Fruit fly (Drosophila melanogaster) whole organism, embryonic: ENCODE results near the gene CG17202.

Experiments
- Antp ChIP-seq: fragments of 200-800 bp; sonication (Bioruptor generic); optimal IDR thresholded peaks from 3 replicates; lab custom pipeline; 2016; ENCODE audit warnings: missing biosample characterization, missing genetic modification characterization
- Atf3 ChIP-seq: fragments of 200-800 bp; sonication (Bioruptor generic); optimal IDR thresholded peaks from 3 replicates; lab custom pipeline; 2016; ENCODE audit warnings: missing biosample characterization, missing genetic modification characterization
- CG10366 ChIP-seq: fragments of 200-800 bp; sonication (Bioruptor generic); IDR thresholded peaks from 2 replicates; pipeline ENCODE4 v1.3.6; 2022; ENCODE audit warnings: missing biosample characterization, missing genetic modification characterization
- CG10543 ChIP-seq: fragments of 200-800 bp; sonication (Bioruptor generic); optimal IDR thresholded peaks from 3 replicates; lab custom pipeline; 2017; ENCODE audit warnings: missing biosample characterization, mild to moderate bottlenecking, missing genetic modification characterization, moderate library complexity
- CG11247 ChIP-seq: fragments of 200-800 bp; sonication (Bioruptor generic); IDR thresholded peaks from 2 replicates; pipeline ENCODE4 v1.3.6; 2022; ENCODE audit warnings: missing biosample characterization, missing genetic modification characterization
- CG11398 ChIP-seq: fragments of 200-800 bp; sonication (Bioruptor generic); optimal IDR thresholded peaks from 2 replicates; lab custom pipeline; 2016; ENCODE audit warnings: missing biosample characterization, missing genetic modification characterization
- CG13287 ChIP-seq: fragments of 200-800 bp; sonication (Bioruptor generic); IDR thresholded peaks from 2 replicates; pipeline ENCODE4 v1.3.6; 2022; ENCODE audit warnings: missing biosample characterization, missing genetic modification characterization; ENCODE audit not compliant: partially characterized antibody
- CG13775 ChIP-seq: fragments of 200-800 bp; sonication (Bioruptor generic); optimal IDR thresholded peaks from 3 replicates; lab custom pipeline; 2017; ENCODE audit warnings: missing biosample characterization, mild to moderate bottlenecking, missing genetic modification characterization
- CG17912 ChIP-seq: fragments of 200-800 bp; sonication (Bioruptor generic); optimal IDR thresholded peaks from 2 replicates; lab custom pipeline; 2018; ENCODE audit warnings: missing biosample characterization, mild to moderate bottlenecking, missing genetic modification characterization
- CG18262 ChIP-seq: fragments of 200-800 bp; optimal IDR thresholded peaks from 3 replicates; lab custom pipeline; 2019; ENCODE audit warnings: missing biosample characterization, mild to moderate bottlenecking, missing genetic modification characterization, moderate library complexity
- CG30020 ChIP-seq: fragments of 200-800 bp; optimal IDR thresholded peaks from 2 replicates; lab custom pipeline; 2019; ENCODE audit warnings: missing biosample characterization, mild to moderate bottlenecking, missing genetic modification characterization, moderate library complexity
- CG32767 ChIP-seq: fragments of 200-800 bp; sonication (Bioruptor generic); IDR thresholded peaks from 2 replicates; pipeline ENCODE4 v1.3.6; 2022; ENCODE audit warnings: missing biosample characterization, missing genetic modification characterization
- CG4820 ChIP-seq: fragments of 200-800 bp; sonication (Bioruptor generic); optimal IDR thresholded peaks from 3 replicates; lab custom pipeline; 2016; ENCODE audit warnings: missing biosample characterization, missing genetic modification characterization
- CG6654 ChIP-seq: fragments of 200-800 bp; sonication (Bioruptor generic); optimal IDR thresholded peaks from 2 replicates; lab custom pipeline; 2017; ENCODE audit warnings: missing biosample characterization, mild to moderate bottlenecking, missing genetic modification characterization
- CG7928 ChIP-seq: fragments of 200-800 bp; sonication (Bioruptor generic); optimal IDR thresholded peaks from 2 replicates; lab custom pipeline; 2017; ENCODE audit warnings: missing biosample characterization, mild to moderate bottlenecking, missing genetic modification characterization
- CG8478 ChIP-seq: fragments of >200 bp; optimal IDR thresholded peaks from 2 replicates; lab custom pipeline; 2018
- CG9609 ChIP-seq: fragments of 200-800 bp; sonication (Bioruptor generic); optimal IDR thresholded peaks from 3 replicates; lab custom pipeline; 2016; ENCODE audit warnings: missing biosample characterization, missing genetic modification characterization
- CG9727 ChIP-seq: fragments of 200-800 bp; sonication (Bioruptor generic); optimal IDR thresholded peaks from 3 replicates; lab custom pipeline; 2017; ENCODE audit warnings: missing biosample characterization, mild to moderate bottlenecking, missing genetic modification characterization
- CHES-1-like ChIP-seq: fragments of 200-800 bp; sonication (Bioruptor generic); optimal IDR thresholded peaks from 2 replicates; lab custom pipeline; 2016; ENCODE audit warnings: missing biosample characterization, missing genetic modification characterization
- Chrac-16 ChIP-seq: fragments of 200-800 bp; sonication (Bioruptor generic); optimal IDR thresholded peaks from 3 replicates; lab custom pipeline; 2016; ENCODE audit warnings: missing biosample characterization, missing genetic modification characterization
- D19B ChIP-seq: fragments of 200-800 bp; sonication (Bioruptor generic); optimal IDR thresholded peaks from 2 replicates; lab custom pipeline; 2017; ENCODE audit warnings: missing biosample characterization, mild to moderate bottlenecking, missing genetic modification characterization
- Fer3 ChIP-seq: fragments of 200-800 bp; sonication (Bioruptor generic); optimal IDR thresholded peaks from 2 replicates; lab custom pipeline; 2018; ENCODE audit warnings: missing biosample characterization, mild to moderate bottlenecking, missing genetic modification characterization, moderate library complexity
- Hmx ChIP-seq: fragments of 200-800 bp; sonication (Bioruptor generic); optimal IDR thresholded peaks from 2 replicates; lab custom pipeline; 2016; ENCODE audit warnings: missing biosample characterization, missing genetic modification characterization
- Jarid2 ChIP-seq: fragments of 200-800 bp; sonication (Bioruptor generic); optimal IDR thresholded peaks from 3 replicates; lab custom pipeline; 2017; ENCODE audit warnings: mild to moderate bottlenecking, missing biosample characterization, missing genetic modification reagents, missing genetic modification characterization
- Mrtf ChIP-seq: fragments of 200-800 bp; sonication (Bioruptor generic); IDR thresholded peaks from 3 replicates; pipeline ENCODE4 v1.3.6; 2022; ENCODE audit warnings: missing biosample characterization, missing genetic modification characterization
- NC2β ChIP-seq: fragments of 200-800 bp; sonication (Bioruptor generic); optimal IDR thresholded peaks from 2 replicates; lab custom pipeline; 2016; ENCODE audit warnings: missing biosample characterization, missing genetic modification characterization
- NFAT ChIP-seq: fragments of 200-800 bp; sonication (Bioruptor generic); IDR thresholded peaks from 2 replicates; pipeline ENCODE4 v1.3.6; 2022; ENCODE audit warnings: missing biosample characterization, missing genetic modification characterization
- Nf-YA ChIP-seq: fragments of 200-800 bp; sonication (Bioruptor generic); IDR thresholded peaks from 2 replicates; pipeline ENCODE4 v1.3.6; 2022; ENCODE audit warnings: missing biosample characterization, missing genetic modification characterization
- Sin3A ChIP-seq: fragments of >200 bp; optimal IDR thresholded peaks from 2 replicates; lab custom pipeline; 2018
- Sox100B ChIP-seq: fragments of 200-800 bp; sonication (Bioruptor generic); optimal IDR thresholded peaks from 3 replicates; lab custom pipeline; 2018; ENCODE audit warnings: missing biosample characterization, mild to moderate bottlenecking, missing genetic modification characterization
- Xrp1 ChIP-seq: fragments of 200-800 bp; sonication (Bioruptor generic); IDR thresholded peaks from 2 replicates; pipeline ENCODE4 v1.3.6; 2022; ENCODE audit warnings: missing biosample characterization, missing genetic modification characterization
- ase ChIP-seq: fragments of 200-800 bp; sonication (Bioruptor generic); IDR thresholded peaks from 3 replicates; pipeline ENCODE4 v1.3.6; 2022; ENCODE audit warnings: missing biosample characterization, missing genetic modification characterization
- cas ChIP-seq: fragments of 200-800 bp; sonication (Bioruptor generic); IDR thresholded peaks from 2 replicates; pipeline ENCODE4 v1.3.6; 2022; ENCODE audit warnings: missing biosample characterization, missing genetic modification characterization
- cwo ChIP-seq: fragments of 200-800 bp; sonication (Bioruptor generic); optimal IDR thresholded peaks from 3 replicates; lab custom pipeline; 2017; ENCODE audit warnings: missing biosample characterization, missing genetic modification characterization, mild to moderate bottlenecking, moderate library complexity, missing genetic modification reagents
- dmrt99B ChIP-seq: fragments of 200-800 bp; sonication (Bioruptor generic); optimal IDR thresholded peaks from 2 replicates; lab custom pipeline; 2018; ENCODE audit warnings: missing biosample characterization, mild to moderate bottlenecking, missing genetic modification characterization, moderate library complexity
- emc ChIP-seq: fragments of 200-800 bp; sonication (Bioruptor generic); optimal IDR thresholded peaks from 2 replicates; lab custom pipeline; 2016; ENCODE audit warnings: missing biosample characterization, missing genetic modification characterization
- esg ChIP-seq: fragments of 200-800 bp; sonication (Bioruptor generic); conservative IDR thresholded peaks from 2 replicates; pipeline ENCODE4 v1.3.6; 2022; ENCODE audit warnings: missing biosample characterization, missing genetic modification characterization
- ewg ChIP-seq: fragments of 200-800 bp; sonication (Bioruptor generic); optimal IDR thresholded peaks from 3 replicates; lab custom pipeline; 2017; ENCODE audit warnings: mild to moderate bottlenecking, missing biosample characterization, missing genetic modification reagents, missing genetic modification characterization
- ftz-f1 ChIP-seq: fragments of 200-800 bp; sonication (Bioruptor generic); optimal IDR thresholded peaks from 2 replicates; lab custom pipeline; 2016; ENCODE audit warnings: missing biosample characterization, missing genetic modification characterization
- lilli ChIP-seq: fragments of 200-800 bp; sonication (Bioruptor generic); optimal IDR thresholded peaks from 3 replicates; lab custom pipeline; 2016; ENCODE audit warnings: missing biosample characterization, missing genetic modification characterization
- lola ChIP-seq, 3 experiments: fragments of >200 bp in 2 of 3; fragments of 200-800 bp in 1 of 3; sonication (Bioruptor generic) in 1 of 3; optimal IDR thresholded peaks; 2 replicates each; lab custom pipeline; 2017 to 2019; ENCODE audit warnings: missing biosample characterization in 3 of 3, missing genetic modification characterization in 3 of 3, mild to moderate bottlenecking in 1 of 3, moderate library complexity in 1 of 3
- luna ChIP-seq: fragments of 200-800 bp; sonication (Bioruptor generic); optimal IDR thresholded peaks from 2 replicates; lab custom pipeline; 2016; ENCODE audit warnings: missing biosample characterization, missing genetic modification characterization
- sens ChIP-seq: fragments of 200-800 bp; sonication (Bioruptor generic); peaks from one replicate; lab custom pipeline; 2016; ENCODE audit warnings: missing biosample characterization, missing genetic modification characterization
- shn ChIP-seq: fragments of 200-800 bp; sonication (Bioruptor generic); optimal IDR thresholded peaks from 3 replicates; lab custom pipeline; 2016; ENCODE audit warnings: missing biosample characterization, missing genetic modification characterization
- tna ChIP-seq: fragments of 200-800 bp; sonication (Bioruptor generic); IDR thresholded peaks from 2 replicates; pipeline ENCODE4 v1.3.6; 2022; ENCODE audit warnings: missing biosample characterization, missing genetic modification characterization; ENCODE audit not compliant: partially characterized antibody
- toy ChIP-seq: fragments of 200-800 bp; sonication (Bioruptor generic); IDR thresholded peaks from 2 replicates; pipeline ENCODE4 v1.3.6; 2022; ENCODE audit warnings: missing biosample characterization, missing genetic modification characterization
- trh ChIP-seq: fragments of 200-800 bp; sonication (Bioruptor generic); optimal IDR thresholded peaks from 2 replicates; lab custom pipeline; 2016; ENCODE audit warnings: missing biosample characterization, missing genetic modification characterization
- unc-4 ChIP-seq: fragments of 200-800 bp; sonication (Bioruptor generic); IDR thresholded peaks from 2 replicates; pipeline ENCODE4 v1.3.6; 2022; ENCODE audit warnings: missing biosample characterization, missing genetic modification characterization; ENCODE audit not compliant: partially characterized antibody
- vfl ChIP-seq: fragments of 200-800 bp; sonication (Bioruptor generic); optimal IDR thresholded peaks from 2 replicates; lab custom pipeline; 2016; ENCODE audit warnings: missing biosample characterization, missing genetic modification characterization
- vvl ChIP-seq: fragments of 200-800 bp; sonication (Bioruptor generic); IDR thresholded peaks from 2 replicates; pipeline ENCODE4 v1.3.6; 2022; ENCODE audit warnings: missing biosample characterization, missing genetic modification characterization

Gene CG17202

DNA sequence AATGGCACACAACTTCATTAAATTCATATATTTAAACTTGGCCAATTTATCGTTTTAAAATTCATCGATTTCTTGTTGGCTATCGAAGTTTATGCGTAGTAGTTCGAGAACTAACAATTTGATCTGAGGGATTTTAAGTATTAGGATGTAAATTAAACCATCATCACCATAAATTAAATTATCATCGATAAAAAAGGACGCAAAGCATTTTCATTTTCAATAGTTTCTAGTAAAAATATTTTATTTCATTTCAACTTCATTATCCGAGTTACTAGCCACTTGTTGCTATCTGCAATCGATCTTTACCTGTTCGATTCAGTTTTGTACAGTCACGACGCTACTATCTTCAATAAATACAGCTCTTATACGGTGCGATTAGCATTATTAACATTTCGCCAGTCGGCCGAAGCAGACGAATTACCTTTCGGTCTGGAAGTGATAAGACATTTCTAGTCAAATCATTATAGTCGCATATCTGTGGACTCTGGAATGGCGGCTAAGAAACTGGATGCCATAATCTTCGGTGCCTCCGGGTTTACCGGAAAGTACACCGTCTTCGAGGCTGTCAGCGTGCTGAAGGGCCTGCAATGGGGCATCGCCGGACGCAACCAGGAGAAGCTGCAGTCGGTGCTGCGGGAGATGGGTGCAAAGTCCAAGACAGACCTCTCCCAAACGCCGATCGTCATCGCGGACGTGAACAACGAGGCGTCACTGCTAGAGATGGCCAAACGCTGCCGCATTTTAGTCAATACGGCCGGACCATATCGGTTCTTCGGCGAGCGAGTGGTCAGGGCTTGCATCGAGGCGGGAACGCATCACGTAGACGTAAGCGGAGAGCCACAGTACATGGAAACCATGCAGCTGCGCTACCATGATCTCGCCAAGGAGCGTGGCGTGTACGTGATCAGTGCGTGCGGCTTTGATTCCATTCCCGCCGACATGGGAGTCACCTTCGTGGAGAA is 16.1 kb upstream of the CG17202 start, which contains the start of gene CG5167 (continued):
- peak; percentile 59 for TF ChIP-seq CG9727 (GFP tag; lab: Kevin White, UChicago)
- TF ChIP-seq CG6654 (GFP tag; lab: Kevin White, UChicago): no peak
- no peak for TF ChIP-seq CG8478 (lab: Kevin White, UChicago)
- TF ChIP-seq Atf3: no peak
- TF ChIP-seq lilli: peak; percentile 45
- TF ChIP-seq cwo: no peak
- TF ChIP-seq CG13775: no peak
- peak; percentile 5 for TF ChIP-seq CG30020 (tag; lab: Kevin White, UChicago)
- TF ChIP-seq CG11398 (GFP tag; lab: Kevin White, UChicago): no peak
- TF ChIP-seq unc-4 (GFP tag; lab: Robert Waterston, UW): peak; percentile 39; the same call in 1 of the 2 replicates
- no peak for TF ChIP-seq Sin3A (lab: Kevin White, UChicago)
- TF ChIP-seq CG10543: no peak
- peak; percentile 21 for TF ChIP-seq D19B (GFP tag; lab: Kevin White, UChicago)
- no peak for TF ChIP-seq Jarid2 (GFP tag; lab: Kevin White, UChicago)
- peak; percentile 89 for TF ChIP-seq sens (GFP tag; lab: Kevin White, UChicago)
- peak; percentile 35 for TF ChIP-seq Chrac-16 (GFP tag; lab: Kevin White, UChicago)
- peak; percentile 58 for TF ChIP-seq CG18262 (tag; lab: Kevin White, UChicago)
- no peak for TF ChIP-seq NFAT (GFP tag; lab: Robert Waterston, UW)
- no peak for TF ChIP-seq ewg (GFP tag; lab: Kevin White, UChicago)
- TF ChIP-seq ase (GFP tag; lab: Robert Waterston, UW): no peak
- no peak for TF ChIP-seq ftz-f1 (GFP tag; lab: Kevin White, UChicago)
- peak; percentile 52; the same call in 1 of the 2 replicates for TF ChIP-seq CG13287 (GFP tag; lab: Robert Waterston, UW)
- TF ChIP-seq lola (GFP tag; optimal IDR thresholded peaks at IDR 0.05; lab: Kevin White, UChicago): peak in 1 of 3 experiments; percentile 49
- no peak for TF ChIP-seq Nf-YA (GFP tag; lab: Robert Waterston, UW)
- TF ChIP-seq CG4820: peak; percentile 99
- TF ChIP-seq CG32767 (GFP tag; lab: Robert Waterston, UW): no peak
- TF ChIP-seq esg (GFP tag; lab: Robert Waterston, UW): no peak
- TF ChIP-seq CHES-1-like (GFP tag; lab: Kevin White, UChicago): no peak
- TF ChIP-seq Antp: no peak
- TF ChIP-seq Sox100B (GFP tag; lab: Kevin White, UChicago): no peak
- no peak for TF ChIP-seq CG17912 (GFP tag; lab: Kevin White, UChicago)
- no peak for TF ChIP-seq dmrt99B (tag; lab: Kevin White, UChicago)
- no peak for TF ChIP-seq NC2β (GFP tag; lab: Kevin White, UChicago)
- TF ChIP-seq toy (GFP tag; lab: Robert Waterston, UW): no peak
- peak; percentile 49 for TF ChIP-seq Xrp1 (GFP tag; lab: Robert Waterston, UW)
- TF ChIP-seq CG7928: no peak
- TF ChIP-seq tna (GFP tag; lab: Robert Waterston, UW): no peak
- no peak for TF ChIP-seq CG10366 (GFP tag; lab: Robert Waterston, UW)
- TF ChIP-seq CG9609 (GFP tag; lab: Kevin White, UChicago): no peak
- TF ChIP-seq Fer3 (tag; lab: Kevin White, UChicago): peak; percentile 35
- TF ChIP-seq cas (GFP tag; lab: Robert Waterston, UW): no peak
- TF ChIP-seq Hmx (GFP tag; lab: Kevin White, UChicago): no peak
- TF ChIP-seq vvl: peak; percentile 49; the same call in 1 of the 2 replicates
- TF ChIP-seq Mrtf (GFP tag; lab: Robert Waterston, UW): no peak
- peak; percentile 22 for TF ChIP-seq luna (GFP tag; lab: Kevin White, UChicago)
- no peak for TF ChIP-seq vfl (GFP tag; lab: Kevin White, UChicago)
- TF ChIP-seq shn (GFP tag; lab: Kevin White, UChicago): no peak
- TF ChIP-seq trh (GFP tag; lab: Kevin White, UChicago): no peak
- TF ChIP-seq emc: no peak
- no peak for TF ChIP-seq CG11247 (GFP tag; lab: Robert Waterston, UW)
